Worm (Caenorhabditis elegans): ENCODE measurements around the gene nlp-61.

DNA sequence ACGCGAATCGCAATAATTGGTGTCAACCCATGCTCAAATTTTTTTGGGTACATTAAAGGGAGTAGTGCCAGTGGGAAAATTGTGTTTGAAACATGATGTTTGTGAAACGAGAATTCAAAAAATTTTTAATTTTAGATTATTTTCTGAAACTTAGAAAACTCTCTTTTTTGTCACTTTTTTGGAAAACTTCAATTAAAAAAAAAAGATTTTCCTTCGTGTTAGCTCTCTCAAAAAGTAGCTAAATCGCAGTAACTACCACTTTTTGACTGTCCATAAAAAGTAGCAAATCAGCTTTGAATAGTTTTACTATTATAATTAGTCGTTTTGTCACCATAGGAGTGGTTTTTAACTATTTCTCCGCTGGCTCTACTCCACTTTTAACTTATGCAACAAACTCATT is 12.9 kb downstream of the nlp-61 start:
- TF ChIP-seq nhr-237 (tag; optimal IDR thresholded peaks at IDR 0.05) = no peak
- TF ChIP-seq pha-4 (tag; optimal IDR thresholded peaks at IDR 0.05) = no peak
- TF ChIP-seq lin-15B (tag; optimal IDR thresholded peaks at IDR 0.05) = no peak
- no peak for TF ChIP-seq nhr-23 (tag; optimal IDR thresholded peaks at IDR 0.05)
